Fruit fly (Drosophila melanogaster) S2 (cell line): ENCODE measurements around the gene CG11741.

ENCODE experiments used
- CG8478 ChIP-seq: fragments of >200 bp; optimal IDR thresholded peaks from 2 replicates; lab custom pipeline; 2018
- CTCF ChIP-seq, 2 experiments: fragments of >200 bp; optimal IDR thresholded peaks; 2 replicates each; lab custom pipeline; 2018

DNA sequence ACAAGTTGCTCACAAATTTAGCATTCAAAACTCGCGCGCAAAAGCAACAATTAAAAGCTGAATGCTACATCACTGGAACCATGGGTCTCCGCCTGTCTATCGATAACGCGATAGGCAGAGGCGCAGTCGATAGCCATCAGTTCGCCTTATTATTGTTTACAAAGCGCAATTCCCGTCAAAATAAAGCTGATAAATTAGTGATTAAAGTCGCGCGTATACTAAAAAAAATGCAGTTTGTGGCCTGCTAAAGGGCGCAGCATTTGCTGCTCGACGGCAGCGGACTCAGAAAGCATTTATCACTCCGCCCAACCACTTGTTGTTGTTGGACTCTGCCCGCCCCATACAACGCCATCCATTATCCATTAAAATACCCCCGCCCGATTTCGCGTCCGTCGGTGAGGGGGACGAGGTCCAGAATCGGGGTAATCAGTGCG, 10.9 kb downstream of the CG11741 start, which contains the start of gene CG11737:
- TF ChIP-seq CG8478 (lab: Kevin White, UChicago) = no peak
- no peak for TF ChIP-seq CTCF (optimal IDR thresholded peaks at IDR 0.05; lab: Kevin White, UChicago)
